Fruit fly (Drosophila melanogaster): ENCODE data around the gene CG34316.

CG34316 gene

dm6 chr3R:15242186-15243045 is 12.0 kb downstream of the CG34316 start, which contains the start of the genes tefu and Hsc70-4 (continued):
- TF ChIP-seq CoRest (tag; optimal IDR thresholded peaks at IDR 0.05) (peak; percentile 91), CG13123 (GFP tag; optimal IDR thresholded peaks at IDR 0.05) (peak; percentile 63), CG14965 (GFP tag; optimal IDR thresholded peaks at IDR 0.05; ENCODE audit: borderline replicate concordance) (no peak), Stat92E (GFP tag; optimal IDR thresholded peaks at IDR 0.05) (peak in 1 of 3 experiments; percentile 37), CkIIα-i1 (GFP tag; IDR thresholded peaks at IDR 0.05) (no peak), CG3838 (GFP tag; optimal IDR thresholded peaks at IDR 0.05) (peak; percentile 9), pb (GFP tag; optimal IDR thresholded peaks at IDR 0.05) (no peak), dpn (GFP tag; optimal IDR thresholded peaks at IDR 0.05) (peak; percentile 79 to 83), CTCF (GFP tag; optimal IDR thresholded peaks at IDR 0.05) (no peak), Ada2b (GFP tag; IDR thresholded peaks at IDR 0.05) (peak; percentile 75), dmrt11E (tag; optimal IDR thresholded peaks at IDR 0.05) (peak; percentile 73), CG2678 (tag; optimal IDR thresholded peaks at IDR 0.05) (no peak), Oaz (GFP tag; IDR thresholded peaks at IDR 0.05) (peak; percentile 60; the same call in 1 of the 2 replicates), org-1 (GFP tag; optimal IDR thresholded peaks at IDR 0.05) (no peak), Dbx (GFP tag; IDR thresholded peaks at IDR 0.05) (peak; percentile 74), CG15269 (tag; optimal IDR thresholded peaks at IDR 0.05) (peak; percentile 0), Mes4 (GFP tag; optimal IDR thresholded peaks at IDR 0.05) (peak; percentile 45), Rx (GFP tag; IDR thresholded peaks at IDR 0.05) (peak; percentile 68), CG43689 (GFP tag; IDR thresholded peaks at IDR 0.05) (no peak), knrl (GFP tag; IDR thresholded peaks at IDR 0.05; ENCODE audit: partially characterized antibody) (peak; percentile 39; the same call in 1 of the 3 replicates), nom (GFP tag; optimal IDR thresholded peaks at IDR 0.05) (peak; percentile 64), dati (GFP tag; IDR thresholded peaks at IDR 0.05) (no peak), D19B (GFP tag; optimal IDR thresholded peaks at IDR 0.05) (peak; percentile 42), CG9797 (GFP tag; optimal IDR thresholded peaks at IDR 0.05) (peak; percentile 96), Awh (GFP tag; IDR thresholded peaks at IDR 0.05) (0 out of 2 replicates have a peak, but pooled peaks have one; percentile 8), lmd (GFP tag; IDR thresholded peaks at IDR 0.05) (peak; percentile 86), chif (GFP tag; optimal IDR thresholded peaks at IDR 0.05) (peak in 1 of 2 experiments; percentile 83), MBD-R2 (GFP tag; IDR thresholded peaks at IDR 0.05) (peak; percentile 58), salm (tag; optimal IDR thresholded peaks at IDR 0.05) (peak; percentile 6), lbe (GFP tag; optimal IDR thresholded peaks at IDR 0.05) (no peak), az2 (GFP tag; optimal IDR thresholded peaks at IDR 0.05) (peak; percentile 65), CG18599 (GFP tag; optimal IDR thresholded peaks at IDR 0.05) (peak; percentile 41), sima (GFP tag; optimal IDR thresholded peaks at IDR 0.05) (peak; percentile 12), Elba2 (GFP tag; optimal IDR thresholded peaks at IDR 0.05) (peak; percentile 88), BEAF-32 (GFP tag; optimal IDR thresholded peaks at IDR 0.05) (peak; percentile 58), CG18262 (tag; optimal IDR thresholded peaks at IDR 0.05) (no peak), Hsf (GFP tag; optimal IDR thresholded peaks at IDR 0.05) (peak; percentile 78), CG10209 (GFP tag; optimal IDR thresholded peaks at IDR 0.05) (peak; percentile 69), CG5180 (GFP tag; optimal IDR thresholded peaks at IDR 0.05) (no peak), lola (GFP tag; optimal IDR thresholded peaks at IDR 0.05) (peak in 2 of 3 experiments; percentile 64 to 93), gce (GFP tag; IDR thresholded peaks at IDR 0.05) (peak; percentile 50; the same call in 1 of the 3 replicates), HLHmδ (GFP tag; optimal IDR thresholded peaks at IDR 0.05) (no peak), gfzf (GFP tag; optimal IDR thresholded peaks at IDR 0.05) (peak; percentile 96), Opbp (GFP tag; IDR thresholded peaks at IDR 0.05; ENCODE audit: partially characterized antibody) (peak; percentile 43; the same call in 2 of the 3 replicates), run (tag; optimal IDR thresholded peaks at IDR 0.05) (peak; percentile 79), E2f2 (GFP tag; IDR thresholded peaks at IDR 0.05) (peak; percentile 71), CG9876 (GFP tag; optimal IDR thresholded peaks at IDR 0.05) (peak; percentile 64), CG10959 (GFP tag; IDR thresholded peaks at IDR 0.05) (peak; percentile 30; the same call in 1 of the 2 replicates)

Measured in whole organism, embryonic.